Worm (Caenorhabditis elegans): ENCODE results near the gene F38G1.3.

ce11 chrX:504046-504843 is 27.9 kb downstream of the F38G1.3 start:
- TF ChIP-seq ama-1 (optimal IDR thresholded peaks at IDR 0.05): no peak
- no peak for TF ChIP-seq dve-1 (tag; optimal IDR thresholded peaks at IDR 0.05)
- TF ChIP-seq F13H6.1 (tag; optimal IDR thresholded peaks at IDR 0.05): no peak
- TF ChIP-seq ztf-16 (tag; optimal IDR thresholded peaks at IDR 0.05): no peak
- TF ChIP-seq sox-4 (tag; optimal IDR thresholded peaks at IDR 0.05): no peak
- TF ChIP-seq hlh-30 (tag; optimal IDR thresholded peaks at IDR 0.05; ENCODE audit: insufficient read depth): no peak
- TF ChIP-seq unc-3 (GFP tag; conservative IDR thresholded peaks at IDR 0.05): no peak
- no peak for TF ChIP-seq unc-3 (tag; optimal IDR thresholded peaks at IDR 0.05)
- TF ChIP-seq T23F11.4 (GFP tag; optimal IDR thresholded peaks at IDR 0.05): no peak
- no peak for TF ChIP-seq K02D7.2 (tag; optimal IDR thresholded peaks at IDR 0.05)
- no peak for TF ChIP-seq fkh-6 (tag; optimal IDR thresholded peaks at IDR 0.05)
- TF ChIP-seq npax-4 (tag; optimal IDR thresholded peaks at IDR 0.05): no peak
- TF ChIP-seq pha-4 (tag; optimal IDR thresholded peaks at IDR 0.05): no peak
- TF ChIP-seq nhr-11 (tag; optimal IDR thresholded peaks at IDR 0.05): no peak
